Worm (Caenorhabditis elegans) whole organism, young adult: ENCODE measurements around the gene C01G10.17.

Experiments
- F39B2.1 ChIP-seq: fragments of 200-800 bp; sonication (Bioruptor generic); IDR thresholded peaks from 2 replicates; pipeline ENCODE4 v1.3.6; 2022; ENCODE audit warnings: missing genetic modification reagents, missing genetic modification characterization, missing compliant biosample characterization
- F49E8.2 ChIP-seq: sonication (generic microtip); optimal IDR thresholded peaks from 3 replicates; lab custom pipeline; 2017; ENCODE audit warnings: missing genetic modification characterization, mild to moderate bottlenecking, missing compliant biosample characterization, antibody characterized with exemption, moderate library complexity; ENCODE audit not compliant: insufficient read depth
- ZK185.1 ChIP-seq: sonication (generic microtip); optimal IDR thresholded peaks from 2 replicates; lab custom pipeline; 2016; ENCODE audit warnings: mild to moderate bottlenecking, missing genetic modification characterization, missing compliant biosample characterization; ENCODE audit not compliant: poor library complexity, severe bottlenecking
- ama-1 ChIP-seq, 3 experiments: fragments of 150-350 bp in 1 of 3; sonication (generic microtip) in 2 of 3; optimal IDR thresholded peaks; 2 replicates each; lab custom pipeline; 2014 to 2018; ENCODE audit warnings: missing biosample characterization in 2 of 3, missing genetic modification characterization in 2 of 3, missing genetic modification reagents in 2 of 3
- bed-1 ChIP-seq: fragments of 200-800 bp; sonication (Bioruptor generic); IDR thresholded peaks from 2 replicates; pipeline ENCODE4 v1.3.6; 2022; ENCODE audit warnings: missing genetic modification reagents, missing genetic modification characterization, missing compliant biosample characterization
- egl-44 ChIP-seq: fragments of 200-800 bp; sonication (Bioruptor generic); IDR thresholded peaks from 2 replicates; pipeline ENCODE4 v1.3.6; 2022; ENCODE audit warnings: missing genetic modification reagents, missing genetic modification characterization, missing compliant biosample characterization
- hlh-12 ChIP-seq: sonication (generic microtip); optimal IDR thresholded peaks from 2 replicates; lab custom pipeline; 2016; ENCODE audit warnings: missing genetic modification characterization, missing compliant biosample characterization
- hsf-1 ChIP-seq: fragments of 200-800 bp; sonication (Bioruptor generic); IDR thresholded peaks from 2 replicates; pipeline ENCODE4 v1.3.6; 2022; ENCODE audit warnings: missing genetic modification reagents, missing genetic modification characterization, missing compliant biosample characterization
- lag-1 ChIP-seq: fragments of 200-800 bp; sonication (Bioruptor generic); IDR thresholded peaks from 2 replicates; pipeline ENCODE4 v1.3.6; 2022; ENCODE audit warnings: missing genetic modification reagents, missing genetic modification characterization, missing compliant biosample characterization
- snpc-1.1 ChIP-seq: sonication (generic microtip); optimal IDR thresholded peaks from 2 replicates; lab custom pipeline; 2017; ENCODE audit warnings: missing genetic modification characterization, mild to moderate bottlenecking, missing compliant biosample characterization, antibody characterized with exemption, moderate library complexity, missing genotype, missing genetic modification reagents; ENCODE audit not compliant: insufficient read depth
- snpc-4 ChIP-seq, 5 experiments: fragments of 150-350 bp in 1 of 5; sonication (generic microtip) in 4 of 5; optimal IDR thresholded peaks; 2 replicates each; lab custom pipeline; 2014 to 2018; ENCODE audit warnings: missing genetic modification characterization in 5 of 5, missing biosample characterization in 3 of 5, antibody characterized with exemption in 2 of 5, mild to moderate bottlenecking in 2 of 5, missing compliant biosample characterization in 2 of 5, missing genotype in 2 of 5, moderate library complexity in 2 of 5, missing genetic modification reagents in 1 of 5
- sptf-2 ChIP-seq: fragments of 200-800 bp; sonication (Bioruptor generic); optimal IDR thresholded peaks from 2 replicates; lab custom pipeline; 2018; ENCODE audit warnings: mild to moderate bottlenecking, missing genetic modification characterization, missing compliant biosample characterization

DNA sequence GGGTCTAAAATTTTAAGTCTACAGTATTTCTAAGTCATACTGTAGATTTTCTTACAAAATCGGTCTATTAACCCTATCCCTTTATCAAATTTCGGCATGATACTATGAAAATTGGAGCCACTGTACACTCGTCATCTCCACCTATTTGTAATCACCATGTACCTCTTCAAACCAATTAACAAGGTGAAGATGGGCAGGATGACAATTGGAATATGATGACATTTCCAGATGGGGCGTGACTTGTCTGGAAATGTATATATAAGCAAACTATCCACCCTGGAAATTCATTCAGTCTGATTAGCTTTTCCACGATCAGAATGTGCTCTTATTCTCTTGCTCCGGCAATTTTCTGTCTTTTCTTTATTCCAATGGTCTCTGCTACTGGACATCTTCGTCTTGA is 18.7 kb downstream of the C01G10.17 start, which contains the start of gene Y75B12A.2:
- TF ChIP-seq lag-1 (GFP tag; lab: Robert Waterston, UW) = no peak
- no peak for TF ChIP-seq snpc-1.1 (tag; lab: Kevin White, UChicago)
- TF ChIP-seq ama-1 (optimal IDR thresholded peaks at IDR 0.05; lab: Kevin White, UChicago) = no peak
- TF ChIP-seq ama-1 (GFP tag; optimal IDR thresholded peaks at IDR 0.05; lab: Kevin White, UChicago) = no peak
- no peak for TF ChIP-seq egl-44 (GFP tag; lab: Robert Waterston, UW)
- no peak for TF ChIP-seq F39B2.1
- no peak for TF ChIP-seq ZK185.1
- no peak for TF ChIP-seq bed-1 (GFP tag; lab: Robert Waterston, UW)
- no peak for TF ChIP-seq hlh-12
- no peak for TF ChIP-seq sptf-2 (GFP tag; lab: Kevin White, UChicago)
- TF ChIP-seq snpc-4 (GFP tag; optimal IDR thresholded peaks at IDR 0.05; lab: Kevin White, UChicago) = no peak
- no peak for TF ChIP-seq snpc-4 (tag; optimal IDR thresholded peaks at IDR 0.05; lab: Kevin White, UChicago)
- no peak for TF ChIP-seq hsf-1
- TF ChIP-seq F49E8.2 = no peak
